Fruit fly (Drosophila melanogaster) whole organism, embryonic: ENCODE measurements around the gene CG17764.

Source experiments
- Antp ChIP-seq: fragments of 200-800 bp; sonication (Bioruptor generic); optimal IDR thresholded peaks from 3 replicates; lab custom pipeline; 2016; ENCODE audit warnings: missing biosample characterization, missing genetic modification characterization
- Atf6 ChIP-seq: fragments of 200-800 bp; sonication (Bioruptor generic); IDR thresholded peaks from 2 replicates; pipeline ENCODE4 v1.3.6; 2022; ENCODE audit warnings: missing biosample characterization, missing genetic modification characterization
- Blimp-1 ChIP-seq: fragments of 200-800 bp; sonication (Bioruptor generic); optimal IDR thresholded peaks from 3 replicates; lab custom pipeline; 2018; ENCODE audit warnings: missing biosample characterization, missing genetic modification characterization, mild to moderate bottlenecking, moderate library complexity, missing genetic modification reagents
- BtbVII ChIP-seq: fragments of 200-800 bp; sonication (Bioruptor generic); optimal IDR thresholded peaks from 3 replicates; lab custom pipeline; 2017; ENCODE audit warnings: missing biosample characterization, mild to moderate bottlenecking, missing genetic modification characterization
- CG10267 ChIP-seq: fragments of 200-800 bp; sonication (Bioruptor generic); optimal IDR thresholded peaks from 2 replicates; lab custom pipeline; 2018; ENCODE audit warnings: missing biosample characterization, mild to moderate bottlenecking, missing genetic modification characterization, moderate library complexity
- CG10654 ChIP-seq: fragments of 200-800 bp; sonication (Bioruptor generic); optimal IDR thresholded peaks from 2 replicates; lab custom pipeline; 2016; ENCODE audit warnings: missing biosample characterization, missing genetic modification characterization
- CG11398 ChIP-seq: fragments of 200-800 bp; sonication (Bioruptor generic); optimal IDR thresholded peaks from 2 replicates; lab custom pipeline; 2016; ENCODE audit warnings: missing biosample characterization, missing genetic modification characterization
- CG12744 ChIP-seq: fragments of 200-800 bp; sonication (Bioruptor generic); optimal IDR thresholded peaks from 2 replicates; lab custom pipeline; 2016; ENCODE audit warnings: missing biosample characterization, missing genetic modification characterization
- CG13287 ChIP-seq: fragments of 200-800 bp; sonication (Bioruptor generic); IDR thresholded peaks from 2 replicates; pipeline ENCODE4 v1.3.6; 2022; ENCODE audit warnings: missing biosample characterization, missing genetic modification characterization; ENCODE audit not compliant: partially characterized antibody
- CG16815 ChIP-seq: fragments of 200-800 bp; sonication (Bioruptor generic); optimal IDR thresholded peaks from 3 replicates; lab custom pipeline; 2017; ENCODE audit warnings: missing biosample characterization, mild to moderate bottlenecking, missing genetic modification characterization
- CG30403 ChIP-seq: fragments of 200-800 bp; sonication (Bioruptor generic); optimal IDR thresholded peaks from 3 replicates; lab custom pipeline; 2016; ENCODE audit warnings: missing biosample characterization, missing genetic modification characterization
- CG31365 ChIP-seq: fragments of 200-800 bp; sonication (Bioruptor generic); optimal IDR thresholded peaks from 2 replicates; lab custom pipeline; 2018; ENCODE audit warnings: missing biosample characterization, mild to moderate bottlenecking, missing genetic modification characterization
- CG3281 ChIP-seq: fragments of 200-800 bp; sonication (Bioruptor generic); optimal IDR thresholded peaks from 3 replicates; lab custom pipeline; 2017; ENCODE audit warnings: missing biosample characterization, mild to moderate bottlenecking, missing genetic modification characterization
- CG4360 ChIP-seq: fragments of 200-800 bp; sonication (Bioruptor generic); IDR thresholded peaks from 2 replicates; pipeline ENCODE4 v1.3.6; 2022; ENCODE audit warnings: missing biosample characterization, missing genetic modification characterization
- CG4820 ChIP-seq: fragments of 200-800 bp; sonication (Bioruptor generic); optimal IDR thresholded peaks from 3 replicates; lab custom pipeline; 2016; ENCODE audit warnings: missing biosample characterization, missing genetic modification characterization
- CG5180 ChIP-seq: fragments of 200-800 bp; sonication (Bioruptor generic); optimal IDR thresholded peaks from 3 replicates; lab custom pipeline; 2017; ENCODE audit warnings: missing biosample characterization, missing genetic modification characterization, mild to moderate bottlenecking, moderate library complexity, missing genetic modification reagents
- CG7839 ChIP-seq: fragments of 200-800 bp; sonication (Bioruptor generic); optimal IDR thresholded peaks from 3 replicates; lab custom pipeline; 2018; ENCODE audit warnings: missing biosample characterization, mild to moderate bottlenecking, missing genetic modification characterization, moderate library complexity
- CG9876 ChIP-seq: fragments of 200-800 bp; sonication (Bioruptor generic); optimal IDR thresholded peaks from 2 replicates; lab custom pipeline; 2016; ENCODE audit warnings: missing biosample characterization, missing genetic modification characterization
- CHES-1-like ChIP-seq: fragments of 200-800 bp; sonication (Bioruptor generic); optimal IDR thresholded peaks from 2 replicates; lab custom pipeline; 2016; ENCODE audit warnings: missing biosample characterization, missing genetic modification characterization
- Dip2 ChIP-seq: fragments of 200-800 bp; sonication (Bioruptor generic); IDR thresholded peaks from 2 replicates; pipeline ENCODE4 v1.3.6; 2022; ENCODE audit warnings: missing biosample characterization, missing genetic modification characterization
- Dll ChIP-seq: fragments of 200-800 bp; sonication (Bioruptor generic); IDR thresholded peaks from 4 replicates; pipeline ENCODE4 v1.3.6; 2022; ENCODE audit warnings: missing biosample characterization, missing genetic modification characterization; ENCODE audit not compliant: partially characterized antibody
- E2f2 ChIP-seq: fragments of 200-800 bp; sonication (Bioruptor generic); IDR thresholded peaks from 2 replicates; pipeline ENCODE4 v1.3.6; 2022; ENCODE audit warnings: missing biosample characterization, missing genetic modification characterization
- GATAe ChIP-seq: fragments of 200-800 bp; sonication (Bioruptor generic); conservative IDR thresholded peaks from 2 replicates; pipeline ENCODE4 v1.3.6; 2022; ENCODE audit warnings: missing biosample characterization, missing genetic modification characterization
- Gsc ChIP-seq: fragments of 200-800 bp; sonication (Bioruptor generic); IDR thresholded peaks from 2 replicates; pipeline ENCODE4 v1.3.6; 2022; ENCODE audit warnings: missing biosample characterization, missing genetic modification characterization
- Kr ChIP-seq: fragments of 200-800 bp; sonication (Bioruptor generic); optimal IDR thresholded peaks from 2 replicates; lab custom pipeline; 2017; ENCODE audit warnings: missing biosample characterization, mild to moderate bottlenecking, missing genetic modification characterization
- Lhr ChIP-seq: fragments of 200-800 bp; sonication (Bioruptor generic); optimal IDR thresholded peaks from 3 replicates; lab custom pipeline; 2017; ENCODE audit warnings: mild to moderate bottlenecking, missing biosample characterization, missing genetic modification reagents, missing genetic modification characterization
- MESR4 ChIP-seq: fragments of 200-800 bp; sonication (Bioruptor generic); optimal IDR thresholded peaks from 2 replicates; lab custom pipeline; 2018; ENCODE audit warnings: missing biosample characterization, mild to moderate bottlenecking, missing genetic modification characterization, moderate library complexity
- NC2α ChIP-seq: fragments of 200-800 bp; sonication (Bioruptor generic); optimal IDR thresholded peaks from 2 replicates; lab custom pipeline; 2016; ENCODE audit warnings: missing biosample characterization, missing genetic modification characterization
- NfI ChIP-seq: fragments of 200-800 bp; sonication (Bioruptor generic); optimal IDR thresholded peaks from 3 replicates; lab custom pipeline; 2018; ENCODE audit warnings: missing biosample characterization, mild to moderate bottlenecking, missing genetic modification characterization, moderate library complexity
- Ravus ChIP-seq: fragments of 200-800 bp; sonication (Bioruptor generic); IDR thresholded peaks from 2 replicates; pipeline ENCODE4 v1.3.6; 2022; ENCODE audit warnings: missing biosample characterization, missing genetic modification characterization
- ato ChIP-seq: fragments of 200-800 bp; sonication (Bioruptor generic); IDR thresholded peaks from 2 replicates; pipeline ENCODE4 v1.3.6; 2022; ENCODE audit warnings: missing biosample characterization, missing genetic modification characterization; ENCODE audit not compliant: partially characterized antibody
- btn ChIP-seq: fragments of 200-800 bp; sonication (Bioruptor generic); optimal IDR thresholded peaks from 2 replicates; lab custom pipeline; 2016; ENCODE audit warnings: missing biosample characterization, missing genetic modification characterization
- eyg ChIP-seq: fragments of 200-800 bp; sonication (Bioruptor generic); optimal IDR thresholded peaks from 3 replicates; lab custom pipeline; 2016; ENCODE audit warnings: missing biosample characterization, missing genetic modification characterization
- ftz-f1 ChIP-seq: fragments of 200-800 bp; sonication (Bioruptor generic); optimal IDR thresholded peaks from 2 replicates; lab custom pipeline; 2016; ENCODE audit warnings: missing biosample characterization, missing genetic modification characterization
- gcm ChIP-seq: fragments of 200-800 bp; sonication (Bioruptor generic); optimal IDR thresholded peaks from 2 replicates; lab custom pipeline; 2019; ENCODE audit warnings: missing biosample characterization, mild to moderate bottlenecking, missing genetic modification characterization, moderate library complexity
- gsb-n ChIP-seq: fragments of 200-800 bp; sonication (Bioruptor generic); optimal IDR thresholded peaks from 3 replicates; lab custom pipeline; 2018; ENCODE audit warnings: missing biosample characterization, mild to moderate bottlenecking, missing genetic modification characterization
- gt ChIP-seq: fragments of 200-800 bp; sonication (Bioruptor generic); IDR thresholded peaks from 2 replicates; pipeline ENCODE4 v1.3.6; 2022; ENCODE audit warnings: missing biosample characterization, missing genetic modification characterization
- her ChIP-seq: fragments of 200-800 bp; sonication (Bioruptor generic); optimal IDR thresholded peaks from 2 replicates; lab custom pipeline; 2016; ENCODE audit warnings: missing biosample characterization, missing genetic modification characterization
- maf-S ChIP-seq: fragments of 200-800 bp; sonication (Bioruptor generic); optimal IDR thresholded peaks from 2 replicates; lab custom pipeline; 2016; ENCODE audit warnings: missing biosample characterization, missing genetic modification characterization
- odd ChIP-seq: fragments of 200-800 bp; sonication (Bioruptor generic); optimal IDR thresholded peaks from 2 replicates; lab custom pipeline; 2017; ENCODE audit warnings: missing biosample characterization, mild to moderate bottlenecking, missing genetic modification characterization
- peb ChIP-seq: fragments of 200-800 bp; sonication (Bioruptor generic); IDR thresholded peaks from 2 replicates; pipeline ENCODE4 v1.3.6; 2022; ENCODE audit warnings: missing biosample characterization, missing genetic modification characterization
- pum ChIP-seq: fragments of 200-800 bp; sonication (Bioruptor generic); optimal IDR thresholded peaks from 2 replicates; lab custom pipeline; 2016; ENCODE audit warnings: missing biosample characterization, missing genetic modification characterization
- sisA ChIP-seq: fragments of 200-800 bp; sonication (Bioruptor generic); IDR thresholded peaks from 2 replicates; pipeline ENCODE4 v1.3.6; 2022; ENCODE audit warnings: missing biosample characterization, missing genetic modification characterization
- slbo ChIP-seq: fragments of 200-800 bp; sonication (Bioruptor generic); IDR thresholded peaks from 2 replicates; pipeline ENCODE4 v1.3.6; 2022; ENCODE audit warnings: missing biosample characterization, missing genetic modification characterization
- slp2 ChIP-seq: fragments of 200-800 bp; sonication (Bioruptor generic); optimal IDR thresholded peaks from 2 replicates; lab custom pipeline; 2016; ENCODE audit warnings: missing biosample characterization, missing genetic modification characterization
- sr ChIP-seq: fragments of 200-800 bp; sonication (Bioruptor generic); IDR thresholded peaks from 3 replicates; pipeline ENCODE4 v1.3.6; 2022; ENCODE audit warnings: missing biosample characterization, missing genetic modification characterization
- tin ChIP-seq: fragments of 200-800 bp; sonication (Bioruptor generic); optimal IDR thresholded peaks from 3 replicates; lab custom pipeline; 2016; ENCODE audit warnings: missing biosample characterization, missing genetic modification characterization
- tna ChIP-seq: fragments of 200-800 bp; sonication (Bioruptor generic); IDR thresholded peaks from 2 replicates; pipeline ENCODE4 v1.3.6; 2022; ENCODE audit warnings: missing biosample characterization, missing genetic modification characterization; ENCODE audit not compliant: partially characterized antibody
- trh ChIP-seq: fragments of 200-800 bp; sonication (Bioruptor generic); optimal IDR thresholded peaks from 2 replicates; lab custom pipeline; 2016; ENCODE audit warnings: missing biosample characterization, missing genetic modification characterization

The CG17764 gene

dm6 chrX:5317170-5317569, 10.0 kb upstream of the CG17764 start, which contains the start of the genes CG15930 and Sas10 (continued):
- TF ChIP-seq Blimp-1 (GFP tag; lab: Kevin White, UChicago) = no peak
- TF ChIP-seq pum (GFP tag; lab: Kevin White, UChicago) = no peak
- no peak for TF ChIP-seq CG30403 (GFP tag; lab: Kevin White, UChicago)
- no peak for TF ChIP-seq tna (GFP tag; lab: Robert Waterston, UW)
- peak; percentile 56; the same call in 1 of the 2 replicates for TF ChIP-seq CG13287 (GFP tag; lab: Robert Waterston, UW)
- TF ChIP-seq E2f2 (GFP tag; lab: Robert Waterston, UW) = peak; percentile 66
- no peak for TF ChIP-seq tin (GFP tag; lab: Kevin White, UChicago)
- no peak for TF ChIP-seq CG12744 (GFP tag; lab: Kevin White, UChicago)
- no peak for TF ChIP-seq NC2α
- no peak for TF ChIP-seq CG4820 (GFP tag; lab: Kevin White, UChicago)
- no peak for TF ChIP-seq CG9876 (GFP tag; lab: Kevin White, UChicago)
- no peak for TF ChIP-seq her (GFP tag; lab: Kevin White, UChicago)
- TF ChIP-seq CG5180 (GFP tag; lab: Kevin White, UChicago) = no peak
- TF ChIP-seq sr (GFP tag; lab: Robert Waterston, UW) = no peak

dm6 chrX:5312958-5313357, 5.7 kb upstream of the CG17764 start, which contains the start of gene CG4198:
Gene CG4198, plus strand, starts transcription at chrX:5313258.
- no peak for TF ChIP-seq peb
- no peak for TF ChIP-seq Dip2 (GFP tag; lab: Robert Waterston, UW)
- TF ChIP-seq slp2 (GFP tag; lab: Kevin White, UChicago) = no peak
- no peak for TF ChIP-seq GATAe (GFP tag; lab: Robert Waterston, UW)
- TF ChIP-seq CG7839 (tag; lab: Kevin White, UChicago) = no peak
- TF ChIP-seq odd = no peak
- TF ChIP-seq gcm (GFP tag; lab: Kevin White, UChicago) = no peak
- TF ChIP-seq NfI = no peak
- TF ChIP-seq CG11398 (GFP tag; lab: Kevin White, UChicago) = no peak

- TF ChIP-seq CG10267 (tag; lab: Kevin White, UChicago) (peak; percentile 15), Gsc (GFP tag; lab: Robert Waterston, UW) (no peak), Dll (GFP tag; lab: Robert Waterston, UW) (peak; percentile 62; the same call in 2 of the 4 replicates), MESR4 (peak; percentile 5), Ravus (no peak), CG10654 (GFP tag; lab: Kevin White, UChicago) (no peak), gt (no peak), maf-S (GFP tag; lab: Kevin White, UChicago) (no peak), eyg (GFP tag; lab: Kevin White, UChicago) (no peak), Atf6 (0 out of 2 replicates have a peak, but pooled peaks have one; percentile 29), CHES-1-like (GFP tag; lab: Kevin White, UChicago) (peak; percentile 38), Lhr (GFP tag; lab: Kevin White, UChicago) (peak; percentile 50), ato (GFP tag; lab: Robert Waterston, UW) (peak; percentile 47; the same call in 1 of the 2 replicates), CG3281 (GFP tag; lab: Kevin White, UChicago) (peak; percentile 16), slbo (GFP tag; lab: Robert Waterston, UW) (no peak), ftz-f1 (GFP tag; lab: Kevin White, UChicago) (no peak), trh (GFP tag; lab: Kevin White, UChicago) (no peak), sisA (GFP tag; lab: Robert Waterston, UW) (no peak), gsb-n (no peak), CG31365 (tag; lab: Kevin White, UChicago) (no peak), CG11398 (GFP tag; lab: Kevin White, UChicago) (no peak), Kr (no peak), BtbVII (GFP tag; lab: Kevin White, UChicago) (no peak), CG16815 (GFP tag; lab: Kevin White, UChicago) (no peak), btn (GFP tag; lab: Kevin White, UChicago) (no peak), CG4360 (GFP tag; lab: Robert Waterston, UW) (no peak), Antp (GFP tag; lab: Kevin White, UChicago) (peak; percentile 37)
Measured at dm6 chrX:5311838-5312339, 4.7 kb upstream of the CG17764 start, which contains the start of the genes TrxT and dhd. Gene TrxT, minus strand, starts transcription at chrX:5311888. Gene dhd, plus strand, starts transcription at chrX:5312171.
